Fruit fly (Drosophila melanogaster) whole organism, wandering third instar larva: ENCODE measurements around the gene CG43083.

Experiments used
- Dif ChIP-seq: fragments of 200-275, 200-300 bp; sonication (Bioruptor generic); optimal IDR thresholded peaks from 2 replicates; lab custom pipeline; 2018; ENCODE audit warnings: missing biosample characterization, missing genetic modification characterization; ENCODE audit not compliant: partially characterized antibody
- Myc ChIP-seq: fragments of >200 bp; optimal IDR thresholded peaks from 2 replicates; lab custom pipeline; 2017
- Vsx2 ChIP-seq: fragments of 200-300, 225-300 bp; sonication (Bioruptor generic); optimal IDR thresholded peaks from 2 replicates; lab custom pipeline; 2018; ENCODE audit warnings: missing biosample characterization, missing genetic modification characterization; ENCODE audit not compliant: partially characterized antibody
- dsf ChIP-seq: sonication (Bioruptor generic); optimal IDR thresholded peaks from 2 replicates; lab custom pipeline; 2016; ENCODE audit warnings: missing biosample characterization, missing genetic modification characterization, borderline replicate concordance
- woc ChIP-seq: sonication (Bioruptor generic); optimal IDR thresholded peaks from 2 replicates; lab custom pipeline; 2016; ENCODE audit warnings: missing biosample characterization, mild to moderate bottlenecking, missing genetic modification characterization

- no peak for TF ChIP-seq Vsx2 (GFP tag; lab: Kevin White, UChicago)
- no peak for TF ChIP-seq Dif (GFP tag; lab: Kevin White, UChicago)
- no peak for TF ChIP-seq woc (GFP tag; lab: Kevin White, UChicago)
- TF ChIP-seq Myc, result no peak
- no peak for TF ChIP-seq dsf (GFP tag; lab: Kevin White, UChicago)
Observed at dm6 chr3L:15599190-15599589, 49.2 kb upstream of the CG43083 start.
